Fruit fly (Drosophila melanogaster): ENCODE data around the gene aop.

dm6 chr2L:2177969-2178809, at the start of gene aop:
- TF ChIP-seq psq (optimal IDR thresholded peaks at IDR 0.05) = no peak
- TF ChIP-seq CG8478 (optimal IDR thresholded peaks at IDR 0.05) = no peak
- TF ChIP-seq Dll (optimal IDR thresholded peaks at IDR 0.05) = no peak

Data from whole organism.